Worm (Caenorhabditis elegans) whole organism, L1 larva: Measurements from ENCODE around the gene T27A1.2.

Source experiments
- C16A3.4 ChIP-seq: fragments of 150-350 bp; optimal IDR thresholded peaks from 2 replicates; lab custom pipeline; 2014; ENCODE audit warnings: missing biosample characterization, missing genetic modification characterization
- C34B4.2 ChIP-seq: sonication (generic microtip); optimal IDR thresholded peaks from 2 replicates; lab custom pipeline; 2017; ENCODE audit warnings: mild to moderate bottlenecking, missing genetic modification characterization, missing compliant biosample characterization
- aly-2 ChIP-seq: fragments of 150-350 bp; optimal IDR thresholded peaks from 2 replicates; lab custom pipeline; 2014; ENCODE audit warnings: missing biosample characterization, missing genetic modification characterization
- blmp-1 ChIP-seq: fragments of 150-350 bp; optimal IDR thresholded peaks from 2 replicates; lab custom pipeline; 2014; ENCODE audit warnings: missing biosample characterization, missing genetic modification characterization
- ceh-88 ChIP-seq: fragments of 200-800 bp; sonication (Bioruptor generic); IDR thresholded peaks from 2 replicates; pipeline ENCODE4 v1.3.6; 2022; ENCODE audit warnings: missing genetic modification characterization, missing compliant biosample characterization
- ceh-90 ChIP-seq: sonication (generic microtip); optimal IDR thresholded peaks from 2 replicates; lab custom pipeline; 2016; ENCODE audit warnings: missing genetic modification characterization, missing compliant biosample characterization
- dsc-1 ChIP-seq: sonication (generic microtip); optimal IDR thresholded peaks from 2 replicates; lab custom pipeline; 2016; ENCODE audit warnings: mild to moderate bottlenecking, missing genetic modification characterization, missing compliant biosample characterization
- efl-1 ChIP-seq, 4 experiments: fragments of 150-350 bp; optimal IDR thresholded peaks in 3 of 4; peaks in 1 of 4; 1 replicate in 1 of 4; 2 replicates in 3 of 4; lab custom pipeline; 2014; ENCODE audit warnings: missing biosample characterization in 2 of 4, missing genetic modification characterization in 2 of 4, missing genetic modification reagents in 2 of 4
- egl-13 ChIP-seq: sonication (generic microtip); optimal IDR thresholded peaks from 2 replicates; lab custom pipeline; 2016; ENCODE audit warnings: missing genotype, missing genetic modification reagents, missing genetic modification characterization, missing compliant biosample characterization
- ets-5 ChIP-seq: fragments of 200-800 bp; sonication (Bioruptor generic); IDR thresholded peaks from 2 replicates; pipeline ENCODE4 v1.3.6; 2022; ENCODE audit warnings: missing genetic modification characterization, missing compliant biosample characterization
- grh-1 ChIP-seq: fragments of 200-800 bp; sonication (Bioruptor generic); IDR thresholded peaks from 2 replicates; pipeline ENCODE4 v1.3.6; 2022; ENCODE audit warnings: missing genetic modification reagents, missing genetic modification characterization, missing compliant biosample characterization
- hpl-2 ChIP-seq: fragments of 150-350 bp; optimal IDR thresholded peaks from 2 replicates; lab custom pipeline; 2014; ENCODE audit warnings: missing biosample characterization, missing genetic modification reagents, missing genetic modification characterization
- jun-1 ChIP-seq: fragments of 150-350 bp; optimal IDR thresholded peaks from 2 replicates; lab custom pipeline; 2014; ENCODE audit warnings: missing biosample characterization, missing genetic modification reagents, missing genetic modification characterization
- lin-14 ChIP-seq: fragments of 200-800 bp; sonication (Bioruptor generic); optimal IDR thresholded peaks from 2 replicates; lab custom pipeline; 2018; ENCODE audit warnings: mild to moderate bottlenecking, missing genetic modification characterization, moderate library complexity, missing compliant biosample characterization
- lin-35 ChIP-seq, 2 experiments: fragments of 150-350 bp; optimal IDR thresholded peaks; 2 replicates each; lab custom pipeline; 2014; ENCODE audit warnings: missing biosample characterization in 2 of 2, missing genetic modification characterization in 2 of 2, missing genetic modification reagents in 2 of 2
- lsy-2 ChIP-seq, 2 experiments: fragments of 150-350 bp; optimal IDR thresholded peaks; 2 replicates each; lab custom pipeline; 2014; ENCODE audit warnings: missing biosample characterization in 2 of 2, missing genetic modification characterization in 2 of 2
- mdl-1 ChIP-seq, 2 experiments: fragments of 150-350 bp; optimal IDR thresholded peaks; 2 replicates each; lab custom pipeline; 2014 to 2017; ENCODE audit warnings: missing biosample characterization in 2 of 2, missing genetic modification characterization in 2 of 2, inconsistent platforms in 1 of 2
- mef-2 ChIP-seq: fragments of 150-350 bp; optimal IDR thresholded peaks from 2 replicates; lab custom pipeline; 2014; ENCODE audit warnings: missing biosample characterization, missing genetic modification characterization
- nhr-20 ChIP-seq: sonication (generic microtip); optimal IDR thresholded peaks from 2 replicates; lab custom pipeline; 2016; ENCODE audit warnings: mild to moderate bottlenecking, missing genetic modification characterization, missing compliant biosample characterization
- nhr-47 ChIP-seq: sonication (generic microtip); optimal IDR thresholded peaks from 2 replicates; lab custom pipeline; 2016; ENCODE audit warnings: mild to moderate bottlenecking, missing genetic modification characterization, moderate library complexity, missing compliant biosample characterization
- nhr-76 ChIP-seq: sonication (generic microtip); optimal IDR thresholded peaks from 2 replicates; lab custom pipeline; 2017; ENCODE audit warnings: missing biosample characterization, missing genetic modification characterization
- nhr-77 ChIP-seq: fragments of 150-350 bp; optimal IDR thresholded peaks from 2 replicates; lab custom pipeline; 2014; ENCODE audit warnings: missing biosample characterization, missing genetic modification characterization
- pax-3 ChIP-seq: fragments of 200-800 bp; sonication (Bioruptor generic); optimal IDR thresholded peaks from 2 replicates; lab custom pipeline; 2018; ENCODE audit warnings: mild to moderate bottlenecking, missing genetic modification characterization, moderate library complexity, missing compliant biosample characterization
- rnt-1 ChIP-seq: sonication (generic microtip); optimal IDR thresholded peaks from 2 replicates; lab custom pipeline; 2016; ENCODE audit warnings: mild to moderate bottlenecking, missing genetic modification characterization, moderate library complexity, missing compliant biosample characterization
- skn-1 ChIP-seq: fragments of 150-350 bp; optimal IDR thresholded peaks from 2 replicates; lab custom pipeline; 2014; ENCODE audit warnings: missing biosample characterization, missing genetic modification characterization
- sptf-1 ChIP-seq: fragments of 150-350 bp; optimal IDR thresholded peaks from 2 replicates; lab custom pipeline; 2014; ENCODE audit warnings: missing biosample characterization, missing genetic modification characterization
- tbx-2 ChIP-seq: sonication (generic microtip); optimal IDR thresholded peaks from 2 replicates; lab custom pipeline; 2016; ENCODE audit warnings: missing genetic modification characterization, missing compliant biosample characterization
- tlp-1 ChIP-seq: fragments of 150-350 bp; optimal IDR thresholded peaks from 2 replicates; lab custom pipeline; 2014; ENCODE audit warnings: missing biosample characterization, missing genetic modification characterization
- unc-30 ChIP-seq: sonication (generic microtip); optimal IDR thresholded peaks from 2 replicates; lab custom pipeline; 2017; ENCODE audit warnings: missing biosample characterization, missing genetic modification characterization
- zip-4 ChIP-seq: fragments of 200-800 bp; sonication (Bioruptor generic); optimal IDR thresholded peaks from 2 replicates; lab custom pipeline; 2018; ENCODE audit warnings: mild to moderate bottlenecking, missing genetic modification characterization, moderate library complexity, missing compliant biosample characterization
- ztf-11 ChIP-seq, 2 experiments: sonication (generic microtip); optimal IDR thresholded peaks; 2 replicates each; lab custom pipeline; 2016 to 2017; ENCODE audit warnings: missing genetic modification characterization in 2 of 2, missing biosample characterization in 1 of 2, missing compliant biosample characterization in 1 of 2
- ztf-4 ChIP-seq: fragments of 150-350 bp; optimal IDR thresholded peaks from 2 replicates; lab custom pipeline; 2014; ENCODE audit warnings: missing biosample characterization, missing genetic modification characterization

The T27A1.2 gene

DNA sequence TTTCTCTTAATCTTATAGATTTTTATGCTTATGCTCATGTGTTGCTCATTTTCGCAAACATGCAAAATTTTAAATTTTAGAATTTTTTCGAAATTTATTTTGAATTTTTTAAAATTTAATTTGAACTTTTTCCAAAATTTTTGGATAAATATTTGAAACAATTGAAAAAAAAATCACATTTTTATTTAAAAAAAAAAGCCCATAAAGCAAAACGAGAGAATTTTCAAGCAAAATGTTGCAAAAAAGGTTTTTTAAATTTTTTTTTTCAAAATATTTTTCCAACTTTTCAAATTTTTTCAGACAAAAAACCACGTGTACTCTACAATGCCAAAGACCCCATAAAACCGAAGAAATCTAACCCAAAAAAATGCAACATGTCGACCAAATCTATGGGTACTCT, 19.5 kb upstream of the T27A1.2 start, which contains the start of the genes C09E8.1 and C09E8.6:
C09E8.1 (plus strand) TSS at position 301 of the 400 bp plus-strand sequence.
C09E8.6 (plus strand) TSS at position 313 of the 400 bp plus-strand sequence.
- no peak for TF ChIP-seq nhr-77 (tag; lab: Kevin White, UChicago)
- no peak for TF ChIP-seq tbx-2 (tag; lab: Kevin White, UChicago)
- TF ChIP-seq egl-13: no peak
- no peak for TF ChIP-seq tlp-1 (tag; lab: Kevin White, UChicago)
- TF ChIP-seq nhr-47 (tag; lab: Kevin White, UChicago): no peak
- TF ChIP-seq jun-1 (tag; lab: Kevin White, UChicago): no peak
- no peak for TF ChIP-seq lin-14 (GFP tag; lab: Kevin White, UChicago)
- TF ChIP-seq nhr-20: no peak
- no peak for TF ChIP-seq C16A3.4 (tag; lab: Kevin White, UChicago)
- TF ChIP-seq unc-30 (tag; lab: Kevin White, UChicago): no peak
- TF ChIP-seq C34B4.2 (tag; lab: Kevin White, UChicago): no peak
- no peak for TF ChIP-seq dsc-1 (tag; lab: Kevin White, UChicago)
- no peak for TF ChIP-seq nhr-76 (tag; lab: Kevin White, UChicago)
- no peak for TF ChIP-seq hpl-2 (GFP tag; lab: Kevin White, UChicago)
- no peak for TF ChIP-seq zip-4 (GFP tag; lab: Kevin White, UChicago)
- no peak for TF ChIP-seq ceh-88 (GFP tag; lab: Robert Waterston, UW)
- no peak for TF ChIP-seq efl-1 (optimal IDR thresholded peaks at IDR 0.05; lab: Kevin White, UChicago)
- TF ChIP-seq efl-1 (GFP tag; optimal IDR thresholded peaks at IDR 0.05 in 1 of 2; lab: Kevin White, UChicago): no peak
- TF ChIP-seq ztf-4 (tag; lab: Kevin White, UChicago): no peak
- no peak for TF ChIP-seq rnt-1 (tag; lab: Kevin White, UChicago)
- TF ChIP-seq, all 84 proteins: peak for 0

ce11 chrII:555371-555770, 18.7 kb upstream of the T27A1.2 start:
- peak in 1 of 2 experiments; percentile 13 for TF ChIP-seq efl-1 (optimal IDR thresholded peaks at IDR 0.05; lab: Kevin White, UChicago)
- peak in 1 of 2 experiments; percentile 77 for TF ChIP-seq efl-1 (GFP tag; optimal IDR thresholded peaks at IDR 0.05 in 1 of 2; lab: Kevin White, UChicago)
- TF ChIP-seq skn-1 (tag; lab: Kevin White, UChicago): peak; percentile 24
- no peak for TF ChIP-seq nhr-47 (tag; lab: Kevin White, UChicago)
- TF ChIP-seq lin-35 (GFP tag; optimal IDR thresholded peaks at IDR 0.05; lab: Kevin White, UChicago): peak in 1 of 2 experiments; percentile 0
- no peak for TF ChIP-seq blmp-1 (tag; lab: Kevin White, UChicago)
- TF ChIP-seq sptf-1: no peak
- TF ChIP-seq ets-5: no peak
- TF ChIP-seq ztf-11 (tag; optimal IDR thresholded peaks at IDR 0.05; lab: Kevin White, UChicago): no peak
- TF ChIP-seq lsy-2 (tag; optimal IDR thresholded peaks at IDR 0.05; lab: Kevin White, UChicago): peak in 1 of 2 experiments; percentile 20

ce11 chrII:551245-551904, 14.7 kb upstream of the T27A1.2 start, which contains the start of gene lips-7:
TSS of gene lips-7 (plus strand) at chrII:551854.
- TF ChIP-seq pax-3 (tag; lab: Kevin White, UChicago) (no peak), grh-1 (GFP tag; lab: Robert Waterston, UW) (no peak), mef-2 (tag; lab: Kevin White, UChicago) (no peak), egl-13 (no peak), tbx-2 (tag; lab: Kevin White, UChicago) (no peak), efl-1 (optimal IDR thresholded peaks at IDR 0.05; lab: Kevin White, UChicago) (no peak), efl-1 (GFP tag; optimal IDR thresholded peaks at IDR 0.05 in 1 of 2; lab: Kevin White, UChicago) (peak in 1 of 2 experiments; percentile 35)
- TF ChIP-seq, all 84 proteins: peak for 1

ce11 chrII:549501-549900, 12.8 kb upstream of the T27A1.2 start:
- TF ChIP-seq sptf-1: no peak
- no peak for TF ChIP-seq efl-1 (optimal IDR thresholded peaks at IDR 0.05; lab: Kevin White, UChicago)
- peak in 1 of 2 experiments; percentile 77 for TF ChIP-seq efl-1 (GFP tag; optimal IDR thresholded peaks at IDR 0.05 in 1 of 2; lab: Kevin White, UChicago)

DNA sequence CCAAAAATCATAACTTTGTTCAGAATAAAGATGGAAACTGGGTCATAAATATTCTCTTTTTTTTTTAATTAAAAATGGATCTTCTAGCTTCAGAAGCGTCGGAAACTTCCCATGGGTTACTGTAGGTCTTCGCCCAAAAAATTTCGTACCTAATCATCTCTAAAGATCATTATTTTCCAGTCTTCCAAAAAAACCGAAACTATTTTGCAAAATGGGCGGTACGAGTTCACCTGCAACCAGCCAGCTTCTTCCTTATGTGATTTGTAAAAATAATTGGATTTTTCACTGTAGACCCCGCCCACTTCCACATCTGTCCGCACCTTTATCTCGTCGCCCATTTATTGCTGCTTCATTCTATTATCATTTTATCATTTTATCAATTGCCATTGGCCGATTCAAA, 9.7 kb upstream of the T27A1.2 start, which contains the start of gene mlt-10:
mlt-10 (plus strand) TSS at position 301 of the 400 bp plus-strand sequence.
- TF ChIP-seq aly-2 (tag; lab: Kevin White, UChicago) (no peak), blmp-1 (tag; lab: Kevin White, UChicago) (no peak), tbx-2 (tag; lab: Kevin White, UChicago) (no peak), mdl-1 (tag; optimal IDR thresholded peaks at IDR 0.05; lab: Kevin White, UChicago) (no peak), lin-35 (GFP tag; optimal IDR thresholded peaks at IDR 0.05; lab: Kevin White, UChicago) (no peak), nhr-20 (no peak), ceh-90 (tag; lab: Kevin White, UChicago) (no peak)
